Worm (Caenorhabditis elegans): ENCODE measurements around the gene tag-314.

tag-314 gene

ce11 chrV:10468709-10469108, 40.2 kb upstream of the tag-314 start:
- TF ChIP-seq tbx-2 (tag; optimal IDR thresholded peaks at IDR 0.05), result no peak
- peak; percentile 61 for TF ChIP-seq ama-1 (optimal IDR thresholded peaks at IDR 0.05)

- TF ChIP-seq nhr-67 (tag; optimal IDR thresholded peaks at IDR 0.05) (no peak), nfya-1 (tag; optimal IDR thresholded peaks at IDR 0.05; ENCODE audit: insufficient read depth) (peak; percentile 31), fkh-2 (tag; optimal IDR thresholded peaks at IDR 0.05) (no peak), egl-5 (tag; optimal IDR thresholded peaks at IDR 0.05) (no peak), nhr-77 (tag; optimal IDR thresholded peaks at IDR 0.05) (no peak), elt-2 (tag; optimal IDR thresholded peaks at IDR 0.05) (peak; percentile 83), pha-4 (tag; optimal IDR thresholded peaks at IDR 0.05) (peak; percentile 70), ama-1 (optimal IDR thresholded peaks at IDR 0.05) (peak; percentile 84), jun-1 (tag; optimal IDR thresholded peaks at IDR 0.05) (no peak), elt-1 (tag; optimal IDR thresholded peaks at IDR 0.05) (no peak), pqm-1 (tag; optimal IDR thresholded peaks at IDR 0.05) (peak; percentile 61)
Measured at ce11 chrV:10468190-10468589, 39.7 kb upstream of the tag-314 start, which contains the start of gene egl-9. egl-9 (plus strand) TSS chrV:10468517.

ce11 chrV:10467659-10468058, 39.2 kb upstream of the tag-314 start:
- TF ChIP-seq nhr-11 (tag; optimal IDR thresholded peaks at IDR 0.05) (no peak), sea-2 (GFP tag; optimal IDR thresholded peaks at IDR 0.05) (no peak), pha-4 (tag; optimal IDR thresholded peaks at IDR 0.05) (no peak), nhr-12 (tag; optimal IDR thresholded peaks at IDR 0.05) (no peak), snpc-4 (tag; optimal IDR thresholded peaks at IDR 0.05) (no peak), nhr-23 (tag; optimal IDR thresholded peaks at IDR 0.05) (no peak), ztf-4 (tag; optimal IDR thresholded peaks at IDR 0.05) (no peak), lin-39 (tag; optimal IDR thresholded peaks at IDR 0.05) (no peak), tbx-2 (tag; optimal IDR thresholded peaks at IDR 0.05) (no peak), lsy-12 (tag; optimal IDR thresholded peaks at IDR 0.05) (no peak), nhr-77 (tag; optimal IDR thresholded peaks at IDR 0.05) (no peak), zag-1 (tag; optimal IDR thresholded peaks at IDR 0.05) (no peak), nhr-237 (tag; optimal IDR thresholded peaks at IDR 0.05) (no peak)

ce11 chrV:10467104-10467503, 38.6 kb upstream of the tag-314 start:
- TF ChIP-seq jun-1 (tag; optimal IDR thresholded peaks at IDR 0.05), result no peak
- TF ChIP-seq nhr-67 (tag; optimal IDR thresholded peaks at IDR 0.05), result no peak
- no peak for TF ChIP-seq zag-1 (tag; optimal IDR thresholded peaks at IDR 0.05)
- TF ChIP-seq unc-62 (GFP tag; optimal IDR thresholded peaks at IDR 0.05), result no peak
- TF ChIP-seq nfya-1 (tag; optimal IDR thresholded peaks at IDR 0.05; ENCODE audit: insufficient read depth), result peak; percentile 20
- no peak for TF ChIP-seq fos-1 (tag; optimal IDR thresholded peaks at IDR 0.05)
- no peak for TF ChIP-seq elt-3 (tag; optimal IDR thresholded peaks at IDR 0.05)

- TF ChIP-seq ceh-28 (tag; optimal IDR thresholded peaks at IDR 0.05) (peak; percentile 87), nhr-12 (tag; optimal IDR thresholded peaks at IDR 0.05) (no peak), ceh-9 (tag; optimal IDR thresholded peaks at IDR 0.05) (no peak), elt-1 (tag; optimal IDR thresholded peaks at IDR 0.05) (peak; percentile 50), skn-1 (tag; optimal IDR thresholded peaks at IDR 0.05) (peak; percentile 44), nhr-76 (tag; optimal IDR thresholded peaks at IDR 0.05) (peak; percentile 65), egl-27 (tag; optimal IDR thresholded peaks at IDR 0.05) (peak; percentile 84), ceh-16 (tag; optimal IDR thresholded peaks at IDR 0.05) (peak; percentile 28), nhr-43 (tag; optimal IDR thresholded peaks at IDR 0.05; ENCODE audit: poor library complexity, severe bottlenecking) (peak; percentile 93), pha-4 (tag; optimal IDR thresholded peaks at IDR 0.05) (peak; percentile 99), lsy-12 (tag; optimal IDR thresholded peaks at IDR 0.05) (peak; percentile 91), nhr-23 (tag; optimal IDR thresholded peaks at IDR 0.05) (peak; percentile 96), ztf-11 (tag; optimal IDR thresholded peaks at IDR 0.05) (no peak), nhr-11 (tag; optimal IDR thresholded peaks at IDR 0.05) (peak; percentile 92), lin-15B (tag; optimal IDR thresholded peaks at IDR 0.05) (peak; percentile 73), nhr-77 (tag; optimal IDR thresholded peaks at IDR 0.05) (no peak), elt-2 (tag; optimal IDR thresholded peaks at IDR 0.05) (peak; percentile 85), egl-5 (tag; optimal IDR thresholded peaks at IDR 0.05) (peak; percentile 85), snpc-4 (tag; optimal IDR thresholded peaks at IDR 0.05) (peak; percentile 70), jun-1 (tag; optimal IDR thresholded peaks at IDR 0.05) (peak; percentile 94), zag-1 (tag; optimal IDR thresholded peaks at IDR 0.05) (peak; percentile 58), lin-39 (tag; optimal IDR thresholded peaks at IDR 0.05) (peak; percentile 94), R02D3.7 (tag; optimal IDR thresholded peaks at IDR 0.05) (peak; percentile 78), nhr-25 (tag; optimal IDR thresholded peaks at IDR 0.05) (peak; percentile 99), fkh-10 (GFP tag; optimal IDR thresholded peaks at IDR 0.05) (peak; percentile 89), ZK546.5 (tag; optimal IDR thresholded peaks at IDR 0.05) (no peak), mdl-1 (tag; optimal IDR thresholded peaks at IDR 0.05) (peak; percentile 98), nhr-237 (tag; optimal IDR thresholded peaks at IDR 0.05) (no peak), nfya-1 (tag; optimal IDR thresholded peaks at IDR 0.05; ENCODE audit: insufficient read depth) (peak; percentile 95), tbx-2 (tag; optimal IDR thresholded peaks at IDR 0.05) (peak; percentile 81), nhr-67 (tag; optimal IDR thresholded peaks at IDR 0.05) (no peak), pqm-1 (tag; optimal IDR thresholded peaks at IDR 0.05) (peak; percentile 96), nhr-28 (tag; optimal IDR thresholded peaks at IDR 0.05) (no peak), unc-62 (GFP tag; optimal IDR thresholded peaks at IDR 0.05) (peak; percentile 86), elt-3 (tag; optimal IDR thresholded peaks at IDR 0.05) (peak in 2 of 3 experiments; percentile 80 to 91), eor-1 (tag; optimal IDR thresholded peaks at IDR 0.05) (no peak)
Measured at ce11 chrV:10466607-10467092, 38.1 kb upstream of the tag-314 start.
